Worm (Caenorhabditis elegans) whole organism, L4/young adult: Measurements from ENCODE around the gene ttr-41.

Source experiments
- W03F9.2 ChIP-seq: fragments of 150-350 bp; optimal IDR thresholded peaks from 2 replicates; lab custom pipeline; 2014; ENCODE audit warnings: missing biosample characterization, missing genetic modification characterization
- dao-5 ChIP-seq: sonication (generic microtip); optimal IDR thresholded peaks from 2 replicates; lab custom pipeline; 2016; ENCODE audit warnings: missing genotype, missing genetic modification characterization, moderate library complexity, missing compliant biosample characterization
- him-1 ChIP-seq: sonication (generic microtip); optimal IDR thresholded peaks from 2 replicates; lab custom pipeline; 2016; ENCODE audit warnings: missing genotype, missing genetic modification reagents, missing genetic modification characterization, missing compliant biosample characterization

Gene ttr-41

DNA sequence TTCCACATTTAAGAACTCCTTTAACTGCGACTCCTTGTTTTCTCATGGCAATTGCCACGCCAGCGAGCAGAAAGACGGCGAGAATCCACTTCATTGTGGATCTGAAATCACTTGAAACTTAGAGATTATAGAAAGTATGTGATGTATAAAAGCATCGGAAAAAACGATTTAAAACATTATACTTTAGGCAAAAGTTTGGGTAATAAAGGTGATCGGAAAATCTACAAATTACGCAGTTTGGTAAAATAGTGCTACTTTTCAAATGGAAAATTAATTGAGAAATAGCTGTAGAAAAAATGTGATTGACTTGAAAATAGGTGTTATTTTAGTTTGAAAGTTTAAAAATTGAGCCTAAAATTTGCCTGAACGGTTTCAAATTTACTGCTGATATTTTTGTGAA is at the start of gene ttr-41:
Gene ttr-41 (minus strand): TSS at position 101 of the 400 bp plus-strand sequence.
- TF ChIP-seq him-1: no peak
- no peak for TF ChIP-seq dao-5 (tag; lab: Kevin White, UChicago)
- no peak for TF ChIP-seq W03F9.2

DNA sequence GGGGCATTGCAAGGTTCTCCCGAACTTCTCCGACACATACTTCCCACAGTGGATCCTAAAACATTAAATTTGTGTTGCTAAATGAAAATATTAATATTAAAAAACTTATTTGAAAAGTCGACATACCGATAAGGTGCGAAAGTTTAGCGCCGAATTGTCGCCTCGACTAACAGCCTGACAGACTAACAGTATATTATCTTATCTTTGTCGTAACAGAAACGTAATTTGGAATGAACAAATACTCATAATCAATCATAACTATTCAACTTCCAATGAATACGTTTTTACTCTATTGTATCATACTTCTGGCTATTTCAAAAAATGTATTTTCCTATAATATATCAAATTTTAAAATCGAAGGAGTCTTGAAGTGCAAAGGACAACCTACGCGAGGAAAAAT is 49.3 kb upstream of the ttr-41 start, which contains the start of gene F26G1.11:
Gene F26G1.11 (plus strand): TSS at position 205 of the 400 bp plus-strand sequence.
- TF ChIP-seq dao-5 (tag; lab: Kevin White, UChicago): no peak
- no peak for TF ChIP-seq him-1

DNA sequence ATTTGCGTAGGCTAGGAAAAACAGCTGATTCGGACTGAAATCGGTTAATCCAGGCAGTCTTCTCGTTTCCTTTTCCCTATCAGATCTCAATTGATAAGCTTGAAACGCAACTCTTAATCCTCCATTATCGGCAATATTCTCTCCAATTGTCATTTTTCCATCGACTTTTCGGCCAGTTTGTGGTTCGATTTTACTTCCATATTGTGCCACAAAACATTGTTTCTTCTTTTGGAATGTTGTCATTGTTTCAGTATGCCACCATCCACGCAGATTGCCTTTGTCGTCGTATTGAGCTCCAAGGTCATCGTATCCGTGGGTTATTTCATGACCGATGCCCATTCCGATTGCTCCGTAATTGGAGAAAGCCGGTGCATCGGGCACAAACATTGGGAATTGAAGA is 48.1 kb upstream of the ttr-41 start:
- TF ChIP-seq dao-5 (tag; lab: Kevin White, UChicago) (no peak), him-1 (no peak), W03F9.2 (no peak)

DNA sequence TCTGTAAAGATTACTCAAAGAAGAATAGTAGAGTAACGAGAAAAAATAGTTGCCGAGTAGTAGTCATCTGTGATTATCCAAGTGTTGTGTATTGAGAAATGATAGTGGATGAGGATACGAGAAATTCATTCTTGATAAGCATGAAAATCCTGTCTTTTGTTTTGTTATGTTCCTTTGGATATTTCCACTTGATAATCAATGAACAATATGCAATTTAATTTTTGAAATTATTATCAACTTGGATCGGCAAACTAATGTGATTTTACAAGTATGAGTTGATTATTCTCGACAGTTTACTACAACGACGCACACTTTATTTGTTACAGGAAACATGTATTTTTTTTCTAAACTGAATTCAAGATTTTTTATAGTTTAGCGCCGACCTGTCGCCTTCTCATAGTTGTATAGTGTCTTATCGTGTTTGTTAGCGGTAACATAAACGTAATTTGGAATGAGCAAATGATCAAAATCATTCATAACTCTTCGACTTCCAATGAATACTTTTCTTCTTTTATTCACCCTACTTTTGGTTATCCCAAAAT is 46.3 kb upstream of the ttr-41 start, which contains the start of the genes F26G1.9 and F26G1.10:
Gene F26G1.9 (minus strand): TSS at position 101 of the 542 bp plus-strand sequence.
Gene F26G1.10 (plus strand): TSS at position 492 of the 542 bp plus-strand sequence.
- TF ChIP-seq him-1: no peak
- no peak for TF ChIP-seq dao-5 (tag; lab: Kevin White, UChicago)
- no peak for TF ChIP-seq W03F9.2

DNA sequence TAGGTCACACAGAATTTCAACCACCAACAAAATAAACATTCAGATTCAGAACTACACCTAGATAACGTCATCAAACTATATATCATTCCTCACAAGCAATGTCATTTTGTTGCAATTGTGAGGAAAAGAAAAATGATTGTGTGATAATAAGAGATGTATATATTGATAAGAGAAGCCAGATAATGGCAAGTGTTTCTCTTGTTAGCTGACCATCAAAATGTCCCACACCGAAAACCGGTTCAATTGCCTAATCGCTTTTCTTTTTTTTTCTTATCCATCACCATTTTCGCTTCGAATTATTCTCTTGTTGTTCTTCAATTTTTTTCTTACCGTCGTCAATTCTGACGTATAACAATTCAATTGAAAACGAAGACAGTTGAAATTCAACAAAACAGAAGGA is 44.8 kb upstream of the ttr-41 start:
- TF ChIP-seq him-1 (no peak), W03F9.2 (no peak), dao-5 (tag; lab: Kevin White, UChicago) (no peak)

DNA sequence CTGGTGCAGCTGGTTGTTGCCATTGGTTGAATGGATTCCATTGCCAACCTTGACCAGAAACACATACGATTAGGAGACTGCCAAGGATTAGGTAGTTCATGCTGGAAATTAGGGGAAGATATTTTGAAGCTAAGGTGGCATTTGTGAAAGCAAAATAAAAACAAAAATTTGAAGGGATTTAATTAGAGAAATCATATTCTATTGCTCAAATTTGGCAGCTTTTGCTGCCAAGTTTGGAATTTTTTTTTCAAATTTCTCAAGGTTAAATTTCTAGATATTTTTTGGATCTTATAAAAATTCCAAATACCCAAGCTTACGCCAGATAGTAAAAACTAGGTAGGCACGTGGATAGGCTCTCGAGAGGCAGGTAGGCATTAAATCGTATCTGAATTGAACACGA is 43.6 kb upstream of the ttr-41 start, which contains the start of gene F26G1.5:
Gene F26G1.5 (minus strand): TSS at position 101 of the 400 bp plus-strand sequence.
- TF ChIP-seq him-1 (no peak), W03F9.2 (no peak), dao-5 (tag; lab: Kevin White, UChicago) (no peak)

DNA sequence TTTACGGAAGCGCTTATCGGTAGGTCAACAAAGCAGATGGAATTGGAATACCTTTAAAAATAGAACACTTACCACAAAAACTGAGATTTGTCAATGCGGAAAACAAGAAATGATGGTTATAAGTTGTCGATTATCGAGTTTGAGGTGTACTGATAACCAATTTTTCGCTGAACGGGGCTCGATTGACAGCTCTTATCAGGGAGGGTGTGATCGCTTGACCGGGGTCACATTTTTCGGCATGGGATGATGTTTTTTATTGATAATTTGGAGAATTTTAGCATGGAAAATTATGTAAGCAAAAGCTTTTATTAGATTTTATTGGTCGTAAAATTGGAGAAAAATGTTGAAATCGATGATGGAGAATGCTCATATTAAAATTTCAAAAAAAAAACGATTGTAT is 42.2 kb upstream of the ttr-41 start:
- TF ChIP-seq W03F9.2: no peak
- TF ChIP-seq dao-5 (tag; lab: Kevin White, UChicago): no peak
- no peak for TF ChIP-seq him-1

DNA sequence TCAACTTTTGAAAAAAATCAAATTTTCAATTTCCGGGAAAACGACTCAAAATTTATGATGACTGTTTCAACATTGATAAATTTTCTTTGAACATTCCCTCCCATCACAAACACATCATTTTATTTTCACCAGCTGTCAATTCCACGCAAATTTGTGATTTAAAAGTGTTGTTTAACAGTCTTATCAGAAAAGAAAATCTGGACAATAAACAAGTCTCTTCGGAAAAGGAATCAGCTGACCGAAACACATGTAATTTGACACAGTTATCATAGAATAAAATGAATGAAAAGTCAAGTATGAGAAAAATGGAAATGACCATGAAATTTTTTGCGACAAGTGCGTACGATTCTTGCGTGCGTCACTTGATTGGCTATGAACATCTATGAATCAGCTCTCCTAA is 41.4 kb upstream of the ttr-41 start:
- TF ChIP-seq him-1 (no peak), dao-5 (tag; lab: Kevin White, UChicago) (no peak), W03F9.2 (no peak)

DNA sequence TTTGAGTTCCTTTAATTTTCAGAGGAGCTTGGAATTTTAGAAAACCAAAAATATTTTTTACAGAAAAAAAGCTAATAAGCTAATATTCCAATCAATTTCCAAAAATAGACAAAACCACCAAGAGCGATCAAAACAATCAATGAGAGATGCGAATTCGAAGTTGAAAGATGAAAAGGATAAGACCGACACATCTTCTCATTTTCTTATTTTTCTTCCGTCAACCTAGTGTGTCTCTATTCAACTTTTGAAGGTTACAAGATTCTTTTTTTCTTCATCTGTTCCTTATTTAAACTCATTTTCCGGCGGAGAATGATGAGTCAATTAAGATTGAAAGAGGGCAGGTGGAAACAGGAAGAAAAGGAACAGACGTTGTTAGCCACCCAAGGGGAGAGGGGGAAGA is 39.9 kb upstream of the ttr-41 start:
- TF ChIP-seq W03F9.2 (no peak), him-1 (no peak), dao-5 (tag; lab: Kevin White, UChicago) (no peak)

DNA sequence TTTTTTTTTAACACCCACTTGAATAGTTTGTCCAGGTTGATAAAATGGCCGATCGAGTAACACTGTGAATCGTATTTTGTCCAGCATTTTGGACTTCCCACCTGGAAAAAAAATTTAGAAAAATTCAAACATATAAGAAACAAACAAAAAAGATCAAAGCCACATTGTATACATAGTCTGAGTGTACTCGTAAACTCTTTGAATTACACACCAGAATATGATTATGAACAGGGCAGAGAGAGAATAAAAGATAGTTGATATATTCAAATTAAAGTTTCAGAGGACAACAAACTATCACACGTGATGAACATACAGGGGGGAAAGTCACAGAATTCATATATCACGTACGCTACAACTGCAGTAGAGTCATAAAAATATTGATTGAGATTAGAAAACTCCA is 38.6 kb upstream of the ttr-41 start, which contains the start of gene ttm-2:
Gene ttm-2 (minus strand): TSS at position 101 of the 400 bp plus-strand sequence.
- no peak for TF ChIP-seq dao-5 (tag; lab: Kevin White, UChicago)
- no peak for TF ChIP-seq W03F9.2
- no peak for TF ChIP-seq him-1

DNA sequence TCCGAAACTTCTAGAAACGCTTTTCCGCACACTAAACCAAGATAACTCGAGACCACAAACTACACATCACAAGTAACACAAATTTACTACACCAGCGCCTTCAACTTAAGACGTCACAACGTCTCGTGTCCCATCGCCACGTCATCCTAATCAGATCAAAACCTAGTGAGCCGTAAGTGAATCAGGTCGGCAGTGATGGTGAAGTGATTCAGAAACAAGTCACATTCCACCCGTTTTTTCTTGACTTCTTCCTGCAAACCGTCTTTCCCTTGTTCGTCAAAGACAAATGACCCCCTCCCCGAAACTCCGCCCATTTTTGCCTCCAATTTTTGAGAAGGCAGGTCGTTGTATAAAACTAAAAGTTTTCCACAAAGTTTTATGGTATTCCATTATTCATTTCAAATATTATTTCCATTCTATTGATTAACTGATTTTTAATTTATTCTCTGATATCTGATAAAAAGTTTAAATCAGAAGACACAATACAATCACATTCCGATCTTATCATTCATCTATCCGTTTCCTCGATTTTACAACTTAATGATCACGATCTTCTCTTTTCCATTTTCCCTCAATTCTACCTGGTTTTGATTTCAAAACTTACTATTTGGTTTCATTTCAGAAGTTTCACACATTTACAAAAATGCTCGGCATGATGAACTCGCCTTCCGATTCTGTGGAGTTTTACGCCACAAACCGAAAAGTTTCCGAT is 35.1 kb upstream of the ttr-41 start, which contains the start of gene F26G1.2:
Gene F26G1.2 (plus strand): TSS at position 508 of the 712 bp plus-strand sequence.
- no peak for TF ChIP-seq W03F9.2
- TF ChIP-seq him-1: no peak
- TF ChIP-seq dao-5 (tag; lab: Kevin White, UChicago): no peak

DNA sequence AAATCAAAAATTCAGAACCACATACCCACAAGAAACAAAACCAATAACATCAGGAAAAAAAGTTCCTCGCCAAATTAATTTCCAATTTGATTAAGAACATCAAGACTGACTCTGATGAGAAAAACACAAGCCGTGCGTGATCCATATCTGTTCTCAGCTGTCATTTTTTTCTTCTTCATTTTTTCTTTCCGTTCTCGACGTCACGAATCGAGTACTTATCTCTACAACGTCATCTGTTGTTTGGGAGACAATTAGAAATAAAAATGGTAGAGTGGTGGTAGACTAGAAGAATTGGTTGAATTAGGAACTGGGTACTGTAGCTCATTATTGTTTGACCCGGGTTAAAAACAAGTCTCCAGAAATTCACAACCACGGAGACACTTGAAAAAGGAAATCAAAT is 33.4 kb upstream of the ttr-41 start:
- no peak for TF ChIP-seq dao-5 (tag; lab: Kevin White, UChicago)
- TF ChIP-seq him-1: no peak
- TF ChIP-seq W03F9.2: no peak

DNA sequence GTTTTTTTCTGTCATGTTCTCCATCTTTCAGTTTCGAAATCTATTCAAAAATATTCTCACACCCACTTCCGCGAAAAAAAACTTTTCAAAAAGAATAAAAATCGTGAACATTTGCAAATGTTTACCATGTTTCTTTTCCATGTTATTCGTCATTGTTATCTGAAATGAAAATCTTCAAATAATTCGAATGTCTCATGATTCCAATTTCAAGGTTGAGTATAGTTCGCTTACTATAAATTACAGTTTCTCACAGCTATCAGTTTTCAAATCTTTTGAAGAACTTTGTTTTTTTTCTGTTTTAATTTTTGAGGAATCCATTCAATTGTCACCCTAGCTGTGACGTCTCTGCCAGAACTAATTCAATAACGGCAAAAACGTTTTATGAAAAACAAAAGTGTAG is 32.2 kb upstream of the ttr-41 start:
- TF ChIP-seq W03F9.2 (no peak), dao-5 (tag; lab: Kevin White, UChicago) (no peak), him-1 (no peak)

DNA sequence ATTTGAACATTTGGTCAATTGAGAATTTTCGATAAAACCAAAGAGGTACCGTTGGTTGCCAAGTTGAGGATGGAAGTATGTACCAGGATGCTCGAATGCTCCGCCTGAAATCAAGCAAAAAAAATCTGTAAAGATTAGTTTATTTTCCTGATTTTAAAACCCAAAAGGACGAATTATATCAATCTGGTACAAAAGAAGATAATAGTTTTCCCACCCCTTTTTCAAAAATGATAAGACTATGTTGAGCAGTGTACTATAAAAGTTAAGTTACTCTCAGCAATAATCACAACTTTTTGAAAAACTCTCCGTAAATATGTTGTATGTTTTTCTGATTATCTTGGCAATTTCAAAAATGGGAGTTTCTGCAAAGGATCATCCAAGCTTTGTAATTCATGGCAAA is 30.8 kb upstream of the ttr-41 start, which contains the start of gene F26G1.3:
Gene F26G1.3 (plus strand): TSS at position 301 of the 400 bp plus-strand sequence.
- no peak for TF ChIP-seq him-1
- no peak for TF ChIP-seq dao-5 (tag; lab: Kevin White, UChicago)
- TF ChIP-seq W03F9.2: no peak

DNA sequence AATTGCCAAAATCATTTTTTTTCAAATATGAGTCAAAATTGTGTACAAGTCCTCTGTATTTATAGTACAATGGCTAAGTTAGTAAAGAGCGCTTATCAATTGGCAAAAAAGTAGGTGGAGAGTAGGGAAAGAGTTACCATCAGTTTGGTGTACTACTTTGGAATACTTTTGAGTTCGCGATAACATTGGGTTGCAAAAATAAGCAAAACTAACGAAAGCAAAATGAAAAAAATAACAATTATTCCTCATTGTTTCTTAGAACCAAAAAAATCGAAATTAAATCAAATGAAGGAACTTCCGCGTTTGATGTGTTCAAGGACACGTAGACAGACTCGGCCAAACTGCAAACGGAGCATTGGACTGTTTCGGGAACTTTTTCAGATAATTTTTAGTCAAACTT is 29.1 kb upstream of the ttr-41 start, which contains the start of gene C27D9.2:
Gene C27D9.2 (minus strand): TSS at position 101 of the 400 bp plus-strand sequence.
- TF ChIP-seq him-1: no peak
- no peak for TF ChIP-seq dao-5 (tag; lab: Kevin White, UChicago)
- TF ChIP-seq W03F9.2: no peak
